Fruit fly (Drosophila melanogaster): ENCODE measurements around the gene CG12320.

CG12320 gene

dm6 chr3R:18243718-18244170 lies 8.8 kb downstream of the CG12320 start (continued):
- TF ChIP-seq knrl (GFP tag; IDR thresholded peaks at IDR 0.05; ENCODE audit: partially characterized antibody) (peak; percentile 30; the same call in 1 of the 3 replicates), scrt (GFP tag; optimal IDR thresholded peaks at IDR 0.05) (peak; percentile 50), CG12236 (GFP tag; optimal IDR thresholded peaks at IDR 0.05) (no peak), Gug (GFP tag; IDR thresholded peaks at IDR 0.05) (peak; percentile 21; the same call in 1 of the 4 replicates), ftz-f1 (GFP tag; optimal IDR thresholded peaks at IDR 0.05) (no peak), CG12391 (tag; optimal IDR thresholded peaks at IDR 0.05) (no peak), ci (GFP tag; IDR thresholded peaks at IDR 0.05) (peak; percentile 18; the same call in 1 of the 3 replicates), BtbVII (GFP tag; optimal IDR thresholded peaks at IDR 0.05) (no peak), Chrac-16 (GFP tag; optimal IDR thresholded peaks at IDR 0.05) (peak; percentile 25), E2f1 (GFP tag; IDR thresholded peaks at IDR 0.05) (no peak), CG2875 (GFP tag; optimal IDR thresholded peaks at IDR 0.05) (no peak), CG2129 (GFP tag; IDR thresholded peaks at IDR 0.05; ENCODE audit: partially characterized antibody) (no peak), CG17829 (tag; optimal IDR thresholded peaks at IDR 0.05) (no peak), Sry-δ (GFP tag; optimal IDR thresholded peaks at IDR 0.05) (no peak), pfk (GFP tag; optimal IDR thresholded peaks at IDR 0.05) (peak; percentile 2), Side (GFP tag; optimal IDR thresholded peaks at IDR 0.05) (no peak), CG2889 (GFP tag; IDR thresholded peaks at IDR 0.05) (no peak), E2f2 (GFP tag; IDR thresholded peaks at IDR 0.05) (no peak), tap (tag; optimal IDR thresholded peaks at IDR 0.05) (no peak), jumu (GFP tag; optimal IDR thresholded peaks at IDR 0.05) (peak; percentile 1), Mad (GFP tag; optimal IDR thresholded peaks at IDR 0.05) (no peak), mld (GFP tag; IDR thresholded peaks at IDR 0.05; ENCODE audit: partially characterized antibody) (no peak), slbo (GFP tag; IDR thresholded peaks at IDR 0.05) (peak; percentile 33), ase (GFP tag; IDR thresholded peaks at IDR 0.05) (no peak), Fer1 (GFP tag; optimal IDR thresholded peaks at IDR 0.05) (peak; percentile 20), CG4360 (GFP tag; IDR thresholded peaks at IDR 0.05) (no peak), Abd-B (GFP tag; optimal IDR thresholded peaks at IDR 0.05) (no peak), B-H2 (GFP tag; optimal IDR thresholded peaks at IDR 0.05) (peak; percentile 51), pan (optimal IDR thresholded peaks at IDR 0.05) (no peak), pan (GFP tag; optimal IDR thresholded peaks at IDR 0.05 in 1 of 2, IDR thresholded peaks at IDR 0.05 in 1 of 2) (peak in 1 of 2 experiments; percentile 14), CG8388 (GFP tag; optimal IDR thresholded peaks at IDR 0.05) (no peak), CG4730 (GFP tag; IDR thresholded peaks at IDR 0.05) (no peak), tna (GFP tag; IDR thresholded peaks at IDR 0.05; ENCODE audit: partially characterized antibody) (no peak), croc (GFP tag; conservative IDR thresholded peaks at IDR 0.05) (no peak), Dek (tag; optimal IDR thresholded peaks at IDR 0.05) (peak; percentile 11), CG13123 (GFP tag; optimal IDR thresholded peaks at IDR 0.05) (no peak), nerfin-1 (tag; optimal IDR thresholded peaks at IDR 0.05) (peak; percentile 6), zfh1 (GFP tag; IDR thresholded peaks at IDR 0.05) (no peak; the same call in 2 of the 3 replicates), CG13296 (GFP tag; optimal IDR thresholded peaks at IDR 0.05) (no peak), CG3847 (GFP tag; IDR thresholded peaks at IDR 0.05) (no peak), kni (GFP tag; optimal IDR thresholded peaks at IDR 0.05) (no peak), Med (GFP tag) (peak; percentile 83), vfl (GFP tag; optimal IDR thresholded peaks at IDR 0.05) (peak; percentile 24), CG8089 (GFP tag; optimal IDR thresholded peaks at IDR 0.05) (no peak), CG7839 (tag; optimal IDR thresholded peaks at IDR 0.05) (peak; percentile 2), slp2 (GFP tag; optimal IDR thresholded peaks at IDR 0.05) (no peak), ssp (GFP tag; IDR thresholded peaks at IDR 0.05) (no peak), CG14014 (GFP tag; IDR thresholded peaks at IDR 0.05) (0 out of 2 replicates have a peak, but pooled peaks have one; percentile 25), CG10462 (GFP tag; optimal IDR thresholded peaks at IDR 0.05) (no peak), B-H1 (GFP tag; IDR thresholded peaks at IDR 0.05) (no peak; the same call in 2 of the 3 replicates), CG2712 (tag; optimal IDR thresholded peaks at IDR 0.05) (no peak), CG1792 (GFP tag; optimal IDR thresholded peaks at IDR 0.05) (no peak)

All from whole organism, embryonic.